Fruit fly (Drosophila melanogaster): ENCODE results near the gene Cog4.

Cog4 gene

DNA sequence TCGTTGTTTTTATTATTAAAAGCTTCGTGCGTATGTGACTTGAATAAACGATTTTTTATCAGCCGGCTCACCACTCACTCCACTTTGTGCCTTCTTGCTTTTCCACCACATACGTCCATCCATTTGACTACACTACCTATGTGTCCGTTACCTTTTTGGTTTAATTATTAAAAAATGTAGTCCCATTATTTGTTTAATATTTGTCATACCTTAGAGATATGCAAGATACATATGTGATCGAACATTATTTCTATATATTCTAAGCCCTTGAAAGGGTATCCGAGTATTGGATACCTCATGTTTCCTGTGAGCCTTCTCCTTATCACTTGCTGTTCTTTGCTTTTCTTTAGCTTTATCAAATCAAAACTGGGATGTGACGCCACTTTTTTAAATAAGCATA lies 30.8 kb upstream of the Cog4 start (continued):
- TF ChIP-seq tna (GFP tag; IDR thresholded peaks at IDR 0.05; ENCODE audit: partially characterized antibody): no peak
- peak; percentile 30 for TF ChIP-seq CG6813 (GFP tag; optimal IDR thresholded peaks at IDR 0.05)
- peak; percentile 35 to 58 for TF ChIP-seq dpn (GFP tag; optimal IDR thresholded peaks at IDR 0.05)
- peak; percentile 22; the same call in 1 of the 2 replicates for TF ChIP-seq Awh (GFP tag; IDR thresholded peaks at IDR 0.05)
- peak; percentile 10 for TF ChIP-seq disco-r (GFP tag; optimal IDR thresholded peaks at IDR 0.05)
- TF ChIP-seq Pdp1 (GFP tag; optimal IDR thresholded peaks at IDR 0.05): peak; percentile 21 to 37
- no peak for TF ChIP-seq ato (GFP tag; IDR thresholded peaks at IDR 0.05; ENCODE audit: partially characterized antibody)
- peak; percentile 11 for TF ChIP-seq CG14710 (tag; optimal IDR thresholded peaks at IDR 0.05)
- TF ChIP-seq Ptx1 (GFP tag; IDR thresholded peaks at IDR 0.05): peak; percentile 80
- peak; percentile 33 for TF ChIP-seq Ssrp (tag; optimal IDR thresholded peaks at IDR 0.05)
- TF ChIP-seq Gsc (GFP tag; IDR thresholded peaks at IDR 0.05): no peak
- no peak for TF ChIP-seq CG3726 (GFP tag; IDR thresholded peaks at IDR 0.05)
- TF ChIP-seq h (optimal IDR thresholded peaks at IDR 0.05): no peak
- peak; percentile 15 for TF ChIP-seq CG5180 (GFP tag; optimal IDR thresholded peaks at IDR 0.05)
- TF ChIP-seq mld (GFP tag; IDR thresholded peaks at IDR 0.05; ENCODE audit: partially characterized antibody): no peak
- peak; percentile 54 for TF ChIP-seq CG15514 (GFP tag; optimal IDR thresholded peaks at IDR 0.05)
- no peak for TF ChIP-seq kni (GFP tag; optimal IDR thresholded peaks at IDR 0.05)
- TF ChIP-seq vfl (GFP tag; optimal IDR thresholded peaks at IDR 0.05): no peak
- TF ChIP-seq CG34224 (GFP tag; IDR thresholded peaks at IDR 0.05; ENCODE audit: partially characterized antibody): no peak
- TF ChIP-seq Spps (tag; optimal IDR thresholded peaks at IDR 0.05): no peak
- TF ChIP-seq en (GFP tag; optimal IDR thresholded peaks at IDR 0.05): peak; percentile 4
- TF ChIP-seq sima (GFP tag; optimal IDR thresholded peaks at IDR 0.05): no peak
- TF ChIP-seq nau (GFP tag; optimal IDR thresholded peaks at IDR 0.05): peak; percentile 36
- TF ChIP-seq CG13424 (tag; optimal IDR thresholded peaks at IDR 0.05): peak; percentile 57
- no peak for TF ChIP-seq pfk (GFP tag; optimal IDR thresholded peaks at IDR 0.05)
- TF ChIP-seq CG1792 (GFP tag; optimal IDR thresholded peaks at IDR 0.05): peak; percentile 21
- TF ChIP-seq CG3847 (GFP tag; IDR thresholded peaks at IDR 0.05): peak; percentile 52
- 0 out of 2 replicates have a peak, but pooled peaks have one; percentile 32 for TF ChIP-seq CG4730 (GFP tag; IDR thresholded peaks at IDR 0.05)
- peak; percentile 3 for TF ChIP-seq CG2116 (GFP tag; optimal IDR thresholded peaks at IDR 0.05)
- no peak for TF ChIP-seq fru (optimal IDR thresholded peaks at IDR 0.05)
- no peak for TF ChIP-seq fd102C (GFP tag; optimal IDR thresholded peaks at IDR 0.05)
- TF ChIP-seq ems (GFP tag; optimal IDR thresholded peaks at IDR 0.05): no peak
- peak in 1 of 2 experiments; percentile 52 for TF ChIP-seq bsh (GFP tag; optimal IDR thresholded peaks at IDR 0.05)
- peak; percentile 56 for TF ChIP-seq scrt (GFP tag; optimal IDR thresholded peaks at IDR 0.05)
- TF ChIP-seq NFAT (GFP tag; IDR thresholded peaks at IDR 0.05): no peak
- TF ChIP-seq Hr78 (GFP tag; optimal IDR thresholded peaks at IDR 0.05): no peak
- peak; percentile 54 for TF ChIP-seq Blimp-1 (GFP tag; optimal IDR thresholded peaks at IDR 0.05)
- no peak for TF ChIP-seq unc-4 (GFP tag; IDR thresholded peaks at IDR 0.05; ENCODE audit: partially characterized antibody)
- no peak for TF ChIP-seq CG7963 (GFP tag; IDR thresholded peaks at IDR 0.05; ENCODE audit: partially characterized antibody)
- TF ChIP-seq zen (tag; optimal IDR thresholded peaks at IDR 0.05): no peak
- no peak for TF ChIP-seq CG12942 (GFP tag; optimal IDR thresholded peaks at IDR 0.05)
- peak; percentile 45; the same call in 1 of the 2 replicates for TF ChIP-seq E2f2 (GFP tag; IDR thresholded peaks at IDR 0.05)
- TF ChIP-seq CG4707 (GFP tag; optimal IDR thresholded peaks at IDR 0.05): no peak
- TF ChIP-seq seq (GFP tag; IDR thresholded peaks at IDR 0.05): no peak
- TF ChIP-seq CG2678 (tag; optimal IDR thresholded peaks at IDR 0.05): peak; percentile 83
- peak; percentile 47 for TF ChIP-seq CG12071 (GFP tag; optimal IDR thresholded peaks at IDR 0.05)
- TF ChIP-seq CG18262 (tag; optimal IDR thresholded peaks at IDR 0.05): peak; percentile 45
- no peak for TF ChIP-seq jing (GFP tag; optimal IDR thresholded peaks at IDR 0.05)
- TF ChIP-seq CG12391 (tag; optimal IDR thresholded peaks at IDR 0.05): peak; percentile 61
- TF ChIP-seq CG12155 (GFP tag; optimal IDR thresholded peaks at IDR 0.05): peak; percentile 25

Data from whole organism, embryonic.